Worm (Caenorhabditis elegans): Measurements from ENCODE around the gene cyp-35A2.

- no peak for TF ChIP-seq aly-2 (tag; optimal IDR thresholded peaks at IDR 0.05)
- peak; percentile 16 for TF ChIP-seq unc-130 (tag; optimal IDR thresholded peaks at IDR 0.05)
- TF ChIP-seq mep-1 (tag; optimal IDR thresholded peaks at IDR 0.05) = no peak
- no peak for TF ChIP-seq pqm-1 (tag; optimal IDR thresholded peaks at IDR 0.05)
Measured at ce11 chrV:7413107-7413774, 49.3 kb upstream of the cyp-35A2 start, which contains the start of gene F18E3.11.

All from whole organism, L1 larva.